Worm (Caenorhabditis elegans): ENCODE results near the gene clec-49.

DNA sequence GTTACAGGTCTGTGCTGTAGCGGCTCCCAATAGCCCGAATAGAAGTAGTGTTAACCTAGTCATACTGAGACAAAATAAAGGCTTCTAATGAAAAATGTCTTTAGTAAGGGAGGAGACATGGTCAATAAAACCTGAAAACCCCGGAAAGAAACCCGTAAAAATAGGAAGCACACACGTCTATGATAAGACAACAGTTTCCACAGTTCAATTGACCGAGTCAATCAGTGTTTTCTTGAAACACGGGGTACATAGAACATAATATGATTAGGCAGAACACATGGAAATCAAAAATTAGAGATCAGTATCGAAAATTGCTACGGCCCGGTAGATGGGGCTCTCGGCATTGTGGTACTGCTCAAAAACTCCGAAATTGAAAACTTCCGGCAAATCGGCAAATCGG is at the start of gene clec-49:
- no peak for TF ChIP-seq snpc-4 (tag; optimal IDR thresholded peaks at IDR 0.05)
- TF ChIP-seq nhr-77 (tag; optimal IDR thresholded peaks at IDR 0.05): no peak

Measured in whole organism, L2 larva.